Worm (Caenorhabditis elegans): Measurements from ENCODE around the gene nduv-2.

nduv-2 gene

DNA sequence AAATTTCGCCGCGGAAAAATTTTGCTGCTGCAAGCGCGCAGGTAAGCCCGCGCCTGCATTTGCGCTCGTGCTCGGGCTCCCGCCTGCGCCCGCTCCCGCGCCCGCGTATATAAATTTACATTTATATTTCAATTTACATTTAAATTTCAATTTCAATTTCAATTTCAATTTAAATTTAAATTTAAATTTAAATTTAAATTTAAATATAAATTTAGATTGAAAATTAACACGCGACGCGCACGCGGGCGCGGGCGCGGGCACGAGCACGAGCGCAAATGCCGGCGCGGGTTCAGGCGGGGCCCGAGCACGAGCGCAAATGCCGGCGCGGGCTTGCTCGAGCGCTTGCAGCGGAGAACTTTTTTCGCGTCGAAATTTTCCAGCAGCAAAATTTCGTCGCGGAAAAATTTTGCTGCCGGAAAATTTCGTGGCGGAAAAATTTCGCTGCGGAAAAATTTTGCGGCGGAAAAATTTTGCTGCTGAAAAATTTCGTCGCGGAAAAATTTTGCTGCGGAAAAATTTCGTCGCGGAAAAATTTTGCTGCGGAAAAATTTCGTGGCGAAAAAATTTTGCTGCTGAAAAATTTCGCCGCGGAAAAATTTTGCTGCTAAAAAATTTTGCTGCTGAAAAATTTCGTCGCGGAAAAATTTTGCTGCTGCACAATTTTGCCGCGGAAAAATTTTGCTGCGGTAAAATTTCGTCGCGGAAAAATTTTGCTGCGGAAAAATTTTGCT, 20.6 kb upstream of the nduv-2 start (continued):
- TF ChIP-seq unc-62 (GFP tag; optimal IDR thresholded peaks at IDR 0.05) (no peak), F52B5.7 (tag; optimal IDR thresholded peaks at IDR 0.05) (no peak), nhr-80 (tag; optimal IDR thresholded peaks at IDR 0.05) (no peak), tbx-9 (tag; optimal IDR thresholded peaks at IDR 0.05; ENCODE audit: borderline replicate concordance) (no peak), snpc-1.1 (tag; optimal IDR thresholded peaks at IDR 0.05; ENCODE audit: insufficient read depth) (no peak), bed-1 (GFP tag; IDR thresholded peaks at IDR 0.05) (no peak), efl-1 (GFP tag; optimal IDR thresholded peaks at IDR 0.05) (no peak), lsy-27 (tag; optimal IDR thresholded peaks at IDR 0.05; ENCODE audit: borderline replicate concordance, insufficient read depth) (no peak), madf-6 (GFP tag; IDR thresholded peaks at IDR 0.05) (peak; percentile 55; the same call in 1 of the 2 replicates), rcor-1 (GFP tag; IDR thresholded peaks at IDR 0.05) (no peak), pha-4 (tag; optimal IDR thresholded peaks at IDR 0.05) (no peak), ztf-26 (tag; optimal IDR thresholded peaks at IDR 0.05) (no peak), B0019.2 (GFP tag; conservative IDR thresholded peaks at IDR 0.05) (peak; percentile 75)

DNA sequence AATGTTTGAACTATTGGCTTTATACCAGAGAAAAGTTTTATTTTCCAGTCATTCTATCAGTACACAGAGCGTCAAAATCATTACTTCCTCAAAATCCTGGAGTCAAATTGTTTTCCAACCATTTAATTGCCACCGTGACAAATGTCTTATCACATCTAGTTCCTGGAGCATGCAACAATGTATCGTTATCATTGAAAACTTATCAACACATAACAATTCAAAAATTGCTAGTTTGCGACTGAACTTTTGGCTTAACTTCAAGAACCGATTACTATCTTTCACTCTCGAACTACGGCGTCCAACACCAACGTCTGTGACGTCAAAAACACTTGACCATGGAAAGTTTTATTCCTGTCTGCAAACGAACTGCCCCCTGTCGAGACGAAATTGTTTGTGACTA, 12.7 kb upstream of the nduv-2 start:
- no peak for TF ChIP-seq egl-18 (GFP tag; IDR thresholded peaks at IDR 0.05)
- TF ChIP-seq snpc-1.3 (tag; optimal IDR thresholded peaks at IDR 0.05; ENCODE audit: insufficient read depth), result no peak
- TF ChIP-seq gei-17 (GFP tag; optimal IDR thresholded peaks at IDR 0.05), result no peak
- peak; percentile 21 for TF ChIP-seq ets-4 (GFP tag; optimal IDR thresholded peaks at IDR 0.05)
- TF ChIP-seq nhr-80 (tag; optimal IDR thresholded peaks at IDR 0.05), result peak; percentile 68

DNA sequence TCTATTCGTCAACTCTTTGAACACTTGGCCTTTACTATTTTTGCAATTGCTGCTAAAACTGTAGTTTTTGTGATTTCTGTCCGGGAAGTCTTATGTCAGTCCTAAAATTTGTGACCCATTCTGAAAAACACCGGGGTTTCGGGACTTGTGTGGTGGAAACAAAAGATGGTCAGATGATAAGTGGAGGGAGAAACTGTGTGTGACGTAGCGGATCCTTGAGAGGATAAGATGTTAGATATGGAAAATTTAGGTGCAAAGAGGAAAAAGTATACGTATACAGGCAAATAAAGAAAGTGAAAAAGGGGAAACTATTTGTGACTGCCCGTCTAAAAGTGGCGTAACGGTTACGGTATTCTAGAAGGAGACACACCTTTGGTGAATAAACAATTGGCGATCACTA, 11.0 kb upstream of the nduv-2 start:
- TF ChIP-seq F55B11.4 (tag; optimal IDR thresholded peaks at IDR 0.05; ENCODE audit: borderline replicate concordance, insufficient read depth) (no peak), him-1 (tag; optimal IDR thresholded peaks at IDR 0.05) (no peak), sdz-38 (tag; optimal IDR thresholded peaks at IDR 0.05) (no peak), hmg-20 (GFP tag; IDR thresholded peaks at IDR 0.05) (no peak), nhr-80 (tag; optimal IDR thresholded peaks at IDR 0.05) (no peak), attf-6 (GFP tag; IDR thresholded peaks at IDR 0.05) (no peak), zfh-2 (GFP tag; conservative IDR thresholded peaks at IDR 0.05) (no peak), F23B12.7 (tag; optimal IDR thresholded peaks at IDR 0.05; ENCODE audit: insufficient read depth) (no peak), snpc-1.3 (tag; optimal IDR thresholded peaks at IDR 0.05; ENCODE audit: insufficient read depth) (no peak)

ce11 chrV:13634149-13634548, 8.8 kb upstream of the nduv-2 start, which contains the start of gene H37A05.2:
H37A05.2 (minus strand) TSS chrV:13634249.
- no peak for TF ChIP-seq rpc-1 (optimal IDR thresholded peaks at IDR 0.05)
- no peak for TF ChIP-seq rpc-1 (tag; optimal IDR thresholded peaks at IDR 0.05)
- TF ChIP-seq F57C9.4 (tag; optimal IDR thresholded peaks at IDR 0.05), result no peak
- TF ChIP-seq nfyb-1 (GFP tag; IDR thresholded peaks at IDR 0.05), result no peak
- TF ChIP-seq snpc-1.1 (tag; optimal IDR thresholded peaks at IDR 0.05; ENCODE audit: insufficient read depth), result no peak
- TF ChIP-seq snpc-1.3 (tag; optimal IDR thresholded peaks at IDR 0.05; ENCODE audit: insufficient read depth), result no peak
- TF ChIP-seq aptf-2 (GFP tag; conservative IDR thresholded peaks at IDR 0.05), result no peak
- no peak for TF ChIP-seq F55B11.4 (tag; optimal IDR thresholded peaks at IDR 0.05; ENCODE audit: borderline replicate concordance, insufficient read depth)
- no peak for TF ChIP-seq ceh-91 (GFP tag; IDR thresholded peaks at IDR 0.05)
- TF ChIP-seq F10E7.11 (tag; optimal IDR thresholded peaks at IDR 0.05), result no peak
- no peak for TF ChIP-seq nfya-1 (tag; optimal IDR thresholded peaks at IDR 0.05; ENCODE audit: borderline replicate concordance, insufficient read depth)
- no peak for TF ChIP-seq T26A5.8 (tag; optimal IDR thresholded peaks at IDR 0.05)
- TF ChIP-seq egl-18 (GFP tag; IDR thresholded peaks at IDR 0.05), result no peak
- no peak for TF ChIP-seq nhr-80 (tag; optimal IDR thresholded peaks at IDR 0.05)

Data from whole organism, young adult.